Worm (Caenorhabditis elegans) whole organism, L4 larva: ENCODE measurements around the gene ZK622.5.

Experiments
- D1046.2 ChIP-seq: fragments of 200-800 bp; sonication (Bioruptor generic); IDR thresholded peaks from 2 replicates; pipeline ENCODE4 v1.3.6; 2022; ENCODE audit warnings: missing genetic modification characterization, missing compliant biosample characterization
- F49E8.2 ChIP-seq: sonication (generic microtip); optimal IDR thresholded peaks from 2 replicates; lab custom pipeline; 2016; ENCODE audit warnings: missing compliant biosample characterization, mild to moderate bottlenecking, missing genetic modification characterization, borderline replicate concordance
- T20F7.1 ChIP-seq: fragments of 200-800 bp; sonication (Bioruptor generic); optimal IDR thresholded peaks from 2 replicates; lab custom pipeline; 2018; ENCODE audit warnings: mild to moderate bottlenecking, missing genetic modification characterization, missing compliant biosample characterization
- Y5F2A.4 ChIP-seq: fragments of 200-800 bp; sonication (Bioruptor generic); optimal IDR thresholded peaks from 2 replicates; lab custom pipeline; 2018; ENCODE audit warnings: mild to moderate bottlenecking, missing genetic modification characterization, missing compliant biosample characterization
- ZK546.5 ChIP-seq, 2 experiments: sonication (generic microtip); optimal IDR thresholded peaks; 2 replicates each; lab custom pipeline; 2017; ENCODE audit warnings: missing biosample characterization in 2 of 2, missing genetic modification characterization in 2 of 2
- aly-2 ChIP-seq: sonication (generic microtip); optimal IDR thresholded peaks from 2 replicates; lab custom pipeline; 2018; ENCODE audit warnings: missing biosample characterization, missing genetic modification characterization
- arid-1 ChIP-seq: fragments of 200-800 bp; sonication (Bioruptor generic); conservative IDR thresholded peaks from 2 replicates; pipeline ENCODE4 v1.3.6; 2022; ENCODE audit warnings: missing genetic modification reagents, missing genetic modification characterization, missing compliant biosample characterization
- ceh-28 ChIP-seq: fragments of 150-350 bp; optimal IDR thresholded peaks from 2 replicates; lab custom pipeline; 2014; ENCODE audit warnings: missing biosample characterization, missing genetic modification reagents, missing genetic modification characterization
- ceh-32 ChIP-seq: sonication (generic microtip); optimal IDR thresholded peaks from 2 replicates; lab custom pipeline; 2016; ENCODE audit warnings: mild to moderate bottlenecking, missing genetic modification characterization, missing compliant biosample characterization; ENCODE audit not compliant: poor library complexity
- ceh-44 ChIP-seq: fragments of 200-800 bp; sonication (Bioruptor generic); IDR thresholded peaks from 2 replicates; pipeline ENCODE4 v1.3.6; 2022; ENCODE audit warnings: missing genetic modification reagents, missing genetic modification characterization, missing compliant biosample characterization
- ceh-62 ChIP-seq: sonication (generic microtip); optimal IDR thresholded peaks from 2 replicates; lab custom pipeline; 2017; ENCODE audit warnings: missing biosample characterization, missing genetic modification characterization
- daf-16 ChIP-seq, 3 experiments: sonication (generic microtip); optimal IDR thresholded peaks; 2 replicates each; lab custom pipeline; 2016 to 2017; ENCODE audit warnings: missing genetic modification characterization in 3 of 3, missing genetic modification reagents in 3 of 3, mild to moderate bottlenecking in 2 of 3, missing compliant biosample characterization in 2 of 3, missing biosample characterization in 1 of 3, moderate library complexity in 1 of 3
- daf-19 ChIP-seq: fragments of 200-800 bp; sonication (Bioruptor generic); conservative IDR thresholded peaks from 2 replicates; pipeline ENCODE4 v1.3.6; 2022; ENCODE audit warnings: missing genetic modification characterization, missing compliant biosample characterization
- dmd-9 ChIP-seq: fragments of 200-800 bp; sonication (Bioruptor generic); IDR thresholded peaks from 2 replicates; pipeline ENCODE4 v1.3.6; 2022; ENCODE audit warnings: missing genetic modification reagents, missing genetic modification characterization, missing compliant biosample characterization
- dpl-1 ChIP-seq: fragments of 150-350 bp; optimal IDR thresholded peaks from 2 replicates; lab custom pipeline; 2014; ENCODE audit warnings: missing biosample characterization, missing genetic modification reagents, missing genetic modification characterization
- fkh-10 ChIP-seq: fragments of 150-350 bp; optimal IDR thresholded peaks from 2 replicates; lab custom pipeline; 2014; ENCODE audit warnings: missing biosample characterization, missing genetic modification reagents, missing genetic modification characterization
- fos-1 ChIP-seq: fragments of 150-350 bp; optimal IDR thresholded peaks from 2 replicates; lab custom pipeline; 2014; ENCODE audit warnings: missing biosample characterization, missing genetic modification characterization
- gei-8 ChIP-seq: fragments of 200-800 bp; sonication (Bioruptor generic); optimal IDR thresholded peaks from 2 replicates; lab custom pipeline; 2018; ENCODE audit warnings: mild to moderate bottlenecking, missing genetic modification characterization, missing compliant biosample characterization
- hif-1 ChIP-seq, 2 experiments: sonication (generic microtip); optimal IDR thresholded peaks; 2 replicates each; lab custom pipeline; 2016 to 2017; ENCODE audit warnings: missing compliant biosample characterization in 2 of 2, missing genetic modification characterization in 2 of 2, missing genetic modification reagents in 2 of 2, missing genotype in 2 of 2, mild to moderate bottlenecking in 1 of 2
- lim-7 ChIP-seq: fragments of 200-800 bp; sonication (Bioruptor generic); IDR thresholded peaks from 2 replicates; pipeline ENCODE4 v1.3.6; 2022; ENCODE audit warnings: missing genetic modification characterization, missing compliant biosample characterization
- lin-1 ChIP-seq: fragments of 200-800 bp; sonication (Bioruptor generic); IDR thresholded peaks from 2 replicates; pipeline ENCODE4 v1.3.6; 2022; ENCODE audit warnings: missing genetic modification reagents, missing genetic modification characterization, missing compliant biosample characterization
- madf-9 ChIP-seq: fragments of 200-800 bp; sonication (Bioruptor generic); conservative IDR thresholded peaks from 2 replicates; pipeline ENCODE4 v1.3.6; 2022; ENCODE audit warnings: missing genetic modification reagents, missing genetic modification characterization, missing compliant biosample characterization
- mep-1 ChIP-seq: fragments of 150-350 bp; sonication (generic microtip); optimal IDR thresholded peaks from 3 replicates; lab custom pipeline; 2014; ENCODE audit warnings: missing biosample characterization, missing genetic modification characterization
- mes-2 ChIP-seq: sonication (generic microtip); optimal IDR thresholded peaks from 2 replicates; lab custom pipeline; 2016; ENCODE audit warnings: missing genotype, mild to moderate bottlenecking, missing genetic modification characterization, missing compliant biosample characterization; ENCODE audit not compliant: poor library complexity, severe bottlenecking
- mxl-3 ChIP-seq: fragments of 200-800 bp; sonication (Bioruptor generic); optimal IDR thresholded peaks from 2 replicates; lab custom pipeline; 2018; ENCODE audit warnings: mild to moderate bottlenecking, missing genetic modification characterization, missing compliant biosample characterization
- nhr-237 ChIP-seq: sonication (generic microtip); optimal IDR thresholded peaks from 2 replicates; lab custom pipeline; 2017; ENCODE audit warnings: missing biosample characterization, missing genetic modification characterization
- nhr-28 ChIP-seq: fragments of 150-350 bp; optimal IDR thresholded peaks from 2 replicates; lab custom pipeline; 2014; ENCODE audit warnings: missing biosample characterization, missing genetic modification characterization
- nhr-41 ChIP-seq: fragments of 200-800 bp; sonication (Bioruptor generic); IDR thresholded peaks from 2 replicates; pipeline ENCODE4 v1.3.6; 2022; ENCODE audit warnings: missing genetic modification reagents, missing genetic modification characterization, missing compliant biosample characterization
- nhr-42 ChIP-seq: fragments of 200-800 bp; sonication (Bioruptor generic); IDR thresholded peaks from 2 replicates; pipeline ENCODE4 v1.3.6; 2022; ENCODE audit warnings: missing genetic modification characterization, missing compliant biosample characterization
- nhr-77 ChIP-seq: fragments of 150-350 bp; optimal IDR thresholded peaks from 2 replicates; lab custom pipeline; 2014; ENCODE audit warnings: missing biosample characterization, missing genetic modification characterization
- php-3 ChIP-seq: fragments of 200-800 bp; sonication (Bioruptor generic); IDR thresholded peaks from 2 replicates; pipeline ENCODE4 v1.3.6; 2022; ENCODE audit warnings: missing genetic modification reagents, missing genetic modification characterization, missing compliant biosample characterization
- saeg-2 ChIP-seq: fragments of 200-800 bp; sonication (Bioruptor generic); IDR thresholded peaks from 2 replicates; pipeline ENCODE4 v1.3.6; 2022; ENCODE audit warnings: missing genetic modification reagents, missing genetic modification characterization, missing compliant biosample characterization
- set-16 ChIP-seq: fragments of 200-800 bp; sonication (Bioruptor generic); IDR thresholded peaks from 2 replicates; pipeline ENCODE4 v1.3.6; 2022; ENCODE audit warnings: missing genetic modification reagents, missing genetic modification characterization, missing compliant biosample characterization
- skn-1 ChIP-seq: fragments of 150-350 bp; optimal IDR thresholded peaks from 2 replicates; lab custom pipeline; 2014; ENCODE audit warnings: missing biosample characterization, missing genetic modification characterization
- snpc-4 ChIP-seq: fragments of 150-350 bp; optimal IDR thresholded peaks from 2 replicates; lab custom pipeline; 2014; ENCODE audit warnings: missing biosample characterization, missing genetic modification characterization
- spr-1 ChIP-seq: sonication (generic microtip); optimal IDR thresholded peaks from 2 replicates; lab custom pipeline; 2016; ENCODE audit warnings: mild to moderate bottlenecking, missing genetic modification characterization, missing compliant biosample characterization
- spr-3 ChIP-seq: fragments of 200-800 bp; sonication (Bioruptor generic); optimal IDR thresholded peaks from 2 replicates; lab custom pipeline; 2018; ENCODE audit warnings: mild to moderate bottlenecking, missing genetic modification characterization, missing compliant biosample characterization
- tag-97 ChIP-seq: fragments of 200-800 bp; sonication (Bioruptor generic); IDR thresholded peaks from 2 replicates; pipeline ENCODE4 v1.3.6; 2022; ENCODE audit warnings: missing genetic modification characterization, missing compliant biosample characterization
- tra-1 ChIP-seq: fragments of 200-800 bp; sonication (Bioruptor generic); IDR thresholded peaks from 2 replicates; pipeline ENCODE4 v1.3.6; 2022; ENCODE audit warnings: missing genetic modification reagents, missing genetic modification characterization, missing compliant biosample characterization
- vab-7 ChIP-seq: fragments of 200-800 bp; sonication (Bioruptor generic); IDR thresholded peaks from 2 replicates; pipeline ENCODE4 v1.3.6; 2022; ENCODE audit warnings: missing genetic modification reagents, missing genetic modification characterization, missing compliant biosample characterization
- zfp-2 ChIP-seq: sonication (generic microtip); optimal IDR thresholded peaks from 2 replicates; lab custom pipeline; 2016; ENCODE audit warnings: mild to moderate bottlenecking, missing genetic modification characterization, missing compliant biosample characterization
- zip-11 ChIP-seq: fragments of 200-800 bp; sonication (Bioruptor generic); IDR thresholded peaks from 2 replicates; pipeline ENCODE4 v1.3.6; 2022; ENCODE audit warnings: missing genetic modification characterization, missing compliant biosample characterization

Gene ZK622.5

ce11 chrII:5293287-5293850 is 4.1 kb downstream of the ZK622.5 start, which contains the start of gene ZK622.1 (continued):
- TF ChIP-seq vab-7 (GFP tag; lab: Robert Waterston, UW), result peak; percentile 80
- no peak for TF ChIP-seq Y5F2A.4 (GFP tag; lab: Kevin White, UChicago)
- TF ChIP-seq spr-3 (GFP tag; lab: Kevin White, UChicago), result no peak
- TF ChIP-seq nhr-42 (GFP tag; lab: Robert Waterston, UW), result 0 out of 2 replicates have a peak, but pooled peaks have one; percentile 54
- no peak for TF ChIP-seq aly-2 (tag; lab: Kevin White, UChicago)
- no peak for TF ChIP-seq T20F7.1 (GFP tag; lab: Kevin White, UChicago)
- no peak for TF ChIP-seq fos-1 (tag; lab: Kevin White, UChicago)
- 0 out of 2 replicates have a peak, but pooled peaks have one; percentile 36 for TF ChIP-seq php-3 (GFP tag; lab: Robert Waterston, UW)
- no peak for TF ChIP-seq ceh-32 (tag; lab: Kevin White, UChicago)
- TF ChIP-seq set-16 (GFP tag; lab: Robert Waterston, UW), result no peak
- TF ChIP-seq snpc-4 (tag; lab: Kevin White, UChicago), result no peak
- TF ChIP-seq nhr-41 (GFP tag; lab: Robert Waterston, UW), result peak; percentile 72
- TF ChIP-seq gei-8 (GFP tag; lab: Kevin White, UChicago), result peak; percentile 49
- peak; percentile 33 for TF ChIP-seq mep-1
- TF ChIP-seq ceh-44 (GFP tag; lab: Robert Waterston, UW), result peak; percentile 60; the same call in 1 of the 2 replicates
- peak; percentile 23 for TF ChIP-seq spr-1 (tag; lab: Kevin White, UChicago)
- TF ChIP-seq dpl-1 (GFP tag; lab: Kevin White, UChicago), result peak; percentile 14
- no peak for TF ChIP-seq madf-9 (GFP tag; lab: Robert Waterston, UW)
- no peak for TF ChIP-seq F49E8.2
- no peak for TF ChIP-seq ceh-62
- TF ChIP-seq mes-2 (tag; lab: Kevin White, UChicago), result peak; percentile 71
- peak; percentile 84; the same call in 1 of the 2 replicates for TF ChIP-seq D1046.2
- TF ChIP-seq skn-1 (tag; lab: Kevin White, UChicago), result no peak
- TF ChIP-seq ZK546.5 (tag; optimal IDR thresholded peaks at IDR 0.05; lab: Kevin White, UChicago), result no peak
- peak; percentile 63; the same call in 1 of the 2 replicates for TF ChIP-seq dmd-9
- TF ChIP-seq nhr-28 (tag; lab: Kevin White, UChicago), result no peak
- TF ChIP-seq fkh-10 (GFP tag; lab: Kevin White, UChicago), result no peak
- TF ChIP-seq ceh-28 (tag; lab: Kevin White, UChicago), result no peak
- no peak for TF ChIP-seq tra-1 (GFP tag; lab: Robert Waterston, UW)
- 0 out of 2 replicates have a peak, but pooled peaks have one; percentile 21 for TF ChIP-seq arid-1 (GFP tag; lab: Robert Waterston, UW)
- peak; percentile 19 for TF ChIP-seq mxl-3 (GFP tag; lab: Kevin White, UChicago)
- TF ChIP-seq hif-1 (tag; optimal IDR thresholded peaks at IDR 0.05; lab: Kevin White, UChicago), result peak in 1 of 2 experiments; percentile 24
- 0 out of 2 replicates have a peak, but pooled peaks have one; percentile 19 for TF ChIP-seq zip-11 (GFP tag; lab: Robert Waterston, UW)
- TF ChIP-seq saeg-2 (GFP tag; lab: Robert Waterston, UW), result no peak
- TF ChIP-seq nhr-77 (tag; lab: Kevin White, UChicago), result no peak
- peak; percentile 64 for TF ChIP-seq daf-19
- TF ChIP-seq lin-1 (GFP tag; lab: Robert Waterston, UW), result peak; percentile 34; the same call in 1 of the 2 replicates
- TF ChIP-seq nhr-237 (tag; lab: Kevin White, UChicago), result no peak
- TF ChIP-seq daf-16 (GFP tag; optimal IDR thresholded peaks at IDR 0.05; lab: Kevin White, UChicago), result peak; percentile 6 to 41
- TF ChIP-seq daf-16 (tag; optimal IDR thresholded peaks at IDR 0.05; lab: Kevin White, UChicago), result no peak
- TF ChIP-seq tag-97 (GFP tag; lab: Robert Waterston, UW), result no peak
- TF ChIP-seq lim-7 (GFP tag; lab: Robert Waterston, UW), result peak; percentile 95
- no peak for TF ChIP-seq zfp-2 (tag; lab: Kevin White, UChicago)
